Fruit fly (Drosophila melanogaster): Measurements from ENCODE around the gene Alp12.

Gene Alp12

DNA sequence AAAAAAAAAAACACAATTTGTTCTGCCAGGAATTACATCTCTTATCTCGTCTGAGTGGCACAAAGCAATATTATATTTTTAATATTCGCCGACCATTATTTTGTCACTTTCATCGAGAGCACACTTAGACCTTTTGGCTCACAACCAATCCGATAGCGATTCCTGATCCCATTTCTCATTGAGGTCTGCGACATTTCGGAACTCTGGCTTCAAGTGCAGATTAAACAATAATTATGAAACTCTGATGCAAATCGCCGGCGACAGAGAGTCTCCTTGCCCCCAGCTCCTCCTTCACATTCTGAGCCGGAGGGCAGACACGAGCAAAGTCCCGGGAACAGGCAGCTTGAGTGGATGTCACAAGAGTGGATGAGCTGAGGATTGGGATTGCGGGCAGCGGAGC is 45.2 kb downstream of the Alp12 start:
- no peak for TF ChIP-seq CG7101 (tag; optimal IDR thresholded peaks at IDR 0.05)
- TF ChIP-seq pad (GFP tag; optimal IDR thresholded peaks at IDR 0.05), result no peak
- no peak for TF ChIP-seq bab1 (GFP tag; optimal IDR thresholded peaks at IDR 0.05)
- TF ChIP-seq cic (GFP tag; optimal IDR thresholded peaks at IDR 0.05), result no peak
- no peak for TF ChIP-seq CG12768 (GFP tag; optimal IDR thresholded peaks at IDR 0.05)
- TF ChIP-seq tj (GFP tag; optimal IDR thresholded peaks at IDR 0.05), result no peak
- TF ChIP-seq ovo (GFP tag; optimal IDR thresholded peaks at IDR 0.05), result no peak
- no peak for TF ChIP-seq Hr96 (GFP tag; optimal IDR thresholded peaks at IDR 0.05)
- no peak for TF ChIP-seq Crg-1 (GFP tag; optimal IDR thresholded peaks at IDR 0.05)
- TF ChIP-seq cnc (optimal IDR thresholded peaks at IDR 0.05), result no peak
- TF ChIP-seq CG33017 (tag; optimal IDR thresholded peaks at IDR 0.05), result no peak
- no peak for TF ChIP-seq CG11617 (GFP tag; optimal IDR thresholded peaks at IDR 0.05)
- no peak for TF ChIP-seq CG1620 (GFP tag; optimal IDR thresholded peaks at IDR 0.05)
- no peak for TF ChIP-seq CG14711 (tag; optimal IDR thresholded peaks at IDR 0.05)
- TF ChIP-seq toe (GFP tag; optimal IDR thresholded peaks at IDR 0.05), result no peak
- TF ChIP-seq CG7045 (GFP tag; optimal IDR thresholded peaks at IDR 0.05), result no peak
- no peak for TF ChIP-seq CG5204 (GFP tag; optimal IDR thresholded peaks at IDR 0.05)

DNA sequence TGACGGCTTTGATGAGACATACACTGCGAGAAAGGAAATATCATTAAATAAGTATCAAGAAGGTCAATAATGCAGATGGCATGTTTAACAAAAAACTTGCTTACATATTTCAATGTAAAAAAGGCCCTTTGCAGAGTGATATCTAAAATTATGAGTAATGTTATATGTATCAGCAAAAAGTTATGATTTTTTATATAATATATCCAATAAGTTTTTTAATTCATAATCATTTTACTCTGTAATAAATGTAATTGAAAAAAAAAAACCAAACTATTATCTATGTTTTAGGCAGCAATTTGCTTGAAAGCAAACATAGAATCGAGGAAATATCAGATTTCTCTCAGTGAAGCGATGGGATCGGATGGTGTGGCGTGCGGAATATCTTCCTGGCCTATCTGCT is 45.9 kb downstream of the Alp12 start:
- TF ChIP-seq Mnt (GFP tag; optimal IDR thresholded peaks at IDR 0.05), result no peak
- TF ChIP-seq Crg-1 (GFP tag; optimal IDR thresholded peaks at IDR 0.05), result no peak
- no peak for TF ChIP-seq toe (GFP tag; optimal IDR thresholded peaks at IDR 0.05)
- no peak for TF ChIP-seq CG7045 (GFP tag; optimal IDR thresholded peaks at IDR 0.05)
- TF ChIP-seq CG5204 (GFP tag; optimal IDR thresholded peaks at IDR 0.05), result no peak
- no peak for TF ChIP-seq cic (GFP tag; optimal IDR thresholded peaks at IDR 0.05)
- no peak for TF ChIP-seq pad (GFP tag; optimal IDR thresholded peaks at IDR 0.05)
- no peak for TF ChIP-seq CG33017 (tag; optimal IDR thresholded peaks at IDR 0.05)
- TF ChIP-seq CG14711 (tag; optimal IDR thresholded peaks at IDR 0.05), result no peak
- no peak for TF ChIP-seq ovo (GFP tag; optimal IDR thresholded peaks at IDR 0.05)
- TF ChIP-seq tj (GFP tag; optimal IDR thresholded peaks at IDR 0.05), result no peak
- TF ChIP-seq CG1620 (GFP tag; optimal IDR thresholded peaks at IDR 0.05), result no peak
- no peak for TF ChIP-seq cnc (optimal IDR thresholded peaks at IDR 0.05)
- TF ChIP-seq bab1 (GFP tag; optimal IDR thresholded peaks at IDR 0.05), result no peak
- no peak for TF ChIP-seq CG7101 (tag; optimal IDR thresholded peaks at IDR 0.05)

dm6 chr2L:19472256-19472655 is 48.4 kb downstream of the Alp12 start:
- peak; percentile 100 for TF ChIP-seq tj (GFP tag; optimal IDR thresholded peaks at IDR 0.05)
- TF ChIP-seq Clk (GFP tag; optimal IDR thresholded peaks at IDR 0.05), result no peak
- no peak for TF ChIP-seq bab1 (GFP tag; optimal IDR thresholded peaks at IDR 0.05)

- TF ChIP-seq CG33017 (tag; optimal IDR thresholded peaks at IDR 0.05), result no peak
- TF ChIP-seq CG14711 (tag; optimal IDR thresholded peaks at IDR 0.05), result no peak
- no peak for TF ChIP-seq toe (GFP tag; optimal IDR thresholded peaks at IDR 0.05)
- TF ChIP-seq kay (GFP tag; ENCODE audit: borderline replicate concordance), result peak; percentile 41
- TF ChIP-seq Clk (GFP tag; optimal IDR thresholded peaks at IDR 0.05), result no peak
- TF ChIP-seq ovo (GFP tag; optimal IDR thresholded peaks at IDR 0.05), result no peak
- TF ChIP-seq CG7101 (tag; optimal IDR thresholded peaks at IDR 0.05), result no peak
- TF ChIP-seq pad (GFP tag; optimal IDR thresholded peaks at IDR 0.05), result no peak
- TF ChIP-seq CG12768 (GFP tag; optimal IDR thresholded peaks at IDR 0.05), result no peak
- no peak for TF ChIP-seq cic (GFP tag; optimal IDR thresholded peaks at IDR 0.05)
- TF ChIP-seq Hr96 (GFP tag; optimal IDR thresholded peaks at IDR 0.05), result no peak
- TF ChIP-seq bab1 (GFP tag; optimal IDR thresholded peaks at IDR 0.05), result no peak
- no peak for TF ChIP-seq cnc (optimal IDR thresholded peaks at IDR 0.05)
- no peak for TF ChIP-seq CG11617 (GFP tag; optimal IDR thresholded peaks at IDR 0.05)
- TF ChIP-seq CG7045 (GFP tag; optimal IDR thresholded peaks at IDR 0.05), result no peak
- peak; percentile 7 for TF ChIP-seq Mnt (GFP tag; optimal IDR thresholded peaks at IDR 0.05)
- TF ChIP-seq tj (GFP tag; optimal IDR thresholded peaks at IDR 0.05), result peak; percentile 100
- no peak for TF ChIP-seq Crg-1 (GFP tag; optimal IDR thresholded peaks at IDR 0.05)
- TF ChIP-seq CG5204 (GFP tag; optimal IDR thresholded peaks at IDR 0.05), result no peak
- TF ChIP-seq CG1620 (GFP tag; optimal IDR thresholded peaks at IDR 0.05), result no peak
These were observed 49.7 kb downstream of the Alp12 start for dm6 chr2L:19473397-19474009.

Data from whole organism, adult.